Worm (Caenorhabditis elegans): ENCODE measurements around the gene F52E1.2.

F52E1.2 gene

ce11 chrV:8426741-8427457 is 16.5 kb downstream of the F52E1.2 start:
- no peak for TF ChIP-seq elt-1 (tag; optimal IDR thresholded peaks at IDR 0.05)
- no peak for TF ChIP-seq sea-2 (GFP tag; optimal IDR thresholded peaks at IDR 0.05)
- TF ChIP-seq lin-15B (tag; optimal IDR thresholded peaks at IDR 0.05), result no peak
- TF ChIP-seq fos-1 (tag; optimal IDR thresholded peaks at IDR 0.05), result no peak
- peak; percentile 75 for TF ChIP-seq elt-2 (tag; optimal IDR thresholded peaks at IDR 0.05)
- TF ChIP-seq snpc-4 (tag; optimal IDR thresholded peaks at IDR 0.05), result no peak
- TF ChIP-seq mdl-1 (tag; optimal IDR thresholded peaks at IDR 0.05), result no peak
- peak; percentile 3 for TF ChIP-seq nhr-25 (tag; optimal IDR thresholded peaks at IDR 0.05)
- no peak for TF ChIP-seq nhr-237 (tag; optimal IDR thresholded peaks at IDR 0.05)
- peak; percentile 37 for TF ChIP-seq nhr-23 (tag; optimal IDR thresholded peaks at IDR 0.05)
- no peak for TF ChIP-seq hmg-11 (tag; optimal IDR thresholded peaks at IDR 0.05)
- no peak for TF ChIP-seq nhr-76 (tag; optimal IDR thresholded peaks at IDR 0.05)
- TF ChIP-seq jun-1 (tag; optimal IDR thresholded peaks at IDR 0.05), result peak; percentile 7
- TF ChIP-seq nhr-43 (tag; optimal IDR thresholded peaks at IDR 0.05; ENCODE audit: poor library complexity, severe bottlenecking), result peak; percentile 55
- no peak for TF ChIP-seq nhr-11 (tag; optimal IDR thresholded peaks at IDR 0.05)
- no peak for TF ChIP-seq R02D3.7 (tag; optimal IDR thresholded peaks at IDR 0.05)
- TF ChIP-seq ceh-28 (tag; optimal IDR thresholded peaks at IDR 0.05), result no peak
- TF ChIP-seq pqm-1 (tag; optimal IDR thresholded peaks at IDR 0.05), result peak; percentile 23
- TF ChIP-seq ceh-82 (tag; optimal IDR thresholded peaks at IDR 0.05), result no peak
- no peak for TF ChIP-seq nhr-77 (tag; optimal IDR thresholded peaks at IDR 0.05)
- TF ChIP-seq tbx-2 (tag; optimal IDR thresholded peaks at IDR 0.05), result no peak
- no peak for TF ChIP-seq daf-12 (tag; optimal IDR thresholded peaks at IDR 0.05)
- TF ChIP-seq skn-1 (tag; optimal IDR thresholded peaks at IDR 0.05), result no peak
- TF ChIP-seq ama-1 (optimal IDR thresholded peaks at IDR 0.05), result no peak

- TF ChIP-seq hmg-11 (tag; optimal IDR thresholded peaks at IDR 0.05), result peak; percentile 54
- no peak for TF ChIP-seq lin-39 (tag; optimal IDR thresholded peaks at IDR 0.05)
- TF ChIP-seq elt-2 (tag; optimal IDR thresholded peaks at IDR 0.05), result no peak
- peak; percentile 54 for TF ChIP-seq egl-5 (tag; optimal IDR thresholded peaks at IDR 0.05)
- TF ChIP-seq aly-2 (tag; optimal IDR thresholded peaks at IDR 0.05), result no peak
- TF ChIP-seq nfya-1 (tag; optimal IDR thresholded peaks at IDR 0.05; ENCODE audit: insufficient read depth), result peak; percentile 44
- no peak for TF ChIP-seq ceh-9 (tag; optimal IDR thresholded peaks at IDR 0.05)
- no peak for TF ChIP-seq jun-1 (tag; optimal IDR thresholded peaks at IDR 0.05)
- no peak for TF ChIP-seq snpc-4 (tag; optimal IDR thresholded peaks at IDR 0.05)
- no peak for TF ChIP-seq elt-1 (tag; optimal IDR thresholded peaks at IDR 0.05)
- TF ChIP-seq ztf-4 (tag; optimal IDR thresholded peaks at IDR 0.05), result no peak
- no peak for TF ChIP-seq sea-2 (GFP tag; optimal IDR thresholded peaks at IDR 0.05)
These were observed 18.4 kb downstream of the F52E1.2 start for ce11 chrV:8428585-8429414.

ce11 chrV:8434400-8434827 is 24.0 kb downstream of the F52E1.2 start:
- TF ChIP-seq nhr-237 (tag; optimal IDR thresholded peaks at IDR 0.05), result no peak
- TF ChIP-seq pqm-1 (tag; optimal IDR thresholded peaks at IDR 0.05), result peak; percentile 50
- peak; percentile 69 for TF ChIP-seq pha-4 (tag; optimal IDR thresholded peaks at IDR 0.05)
- TF ChIP-seq unc-39 (tag; optimal IDR thresholded peaks at IDR 0.05), result no peak
- TF ChIP-seq lin-15B (tag; optimal IDR thresholded peaks at IDR 0.05), result no peak
- TF ChIP-seq lsy-12 (tag; optimal IDR thresholded peaks at IDR 0.05), result no peak
- no peak for TF ChIP-seq R02D3.7 (tag; optimal IDR thresholded peaks at IDR 0.05)
- TF ChIP-seq elt-2 (tag; optimal IDR thresholded peaks at IDR 0.05), result peak; percentile 83
- no peak for TF ChIP-seq aly-2 (tag; optimal IDR thresholded peaks at IDR 0.05)
- TF ChIP-seq sea-2 (GFP tag; optimal IDR thresholded peaks at IDR 0.05), result no peak
- TF ChIP-seq nhr-28 (tag; optimal IDR thresholded peaks at IDR 0.05), result no peak
- TF ChIP-seq nhr-25 (tag; optimal IDR thresholded peaks at IDR 0.05), result peak; percentile 23
- TF ChIP-seq lin-39 (tag; optimal IDR thresholded peaks at IDR 0.05), result no peak
- TF ChIP-seq daf-12 (tag; optimal IDR thresholded peaks at IDR 0.05), result no peak
- TF ChIP-seq nhr-23 (tag; optimal IDR thresholded peaks at IDR 0.05), result peak; percentile 1
- TF ChIP-seq tbx-2 (tag; optimal IDR thresholded peaks at IDR 0.05), result no peak
- no peak for TF ChIP-seq hmg-11 (tag; optimal IDR thresholded peaks at IDR 0.05)
- no peak for TF ChIP-seq nhr-76 (tag; optimal IDR thresholded peaks at IDR 0.05)
- no peak for TF ChIP-seq ztf-11 (tag; optimal IDR thresholded peaks at IDR 0.05)
- TF ChIP-seq ZK546.5 (tag; optimal IDR thresholded peaks at IDR 0.05), result no peak
- TF ChIP-seq snpc-4 (tag; optimal IDR thresholded peaks at IDR 0.05), result no peak
- no peak for TF ChIP-seq nhr-12 (tag; optimal IDR thresholded peaks at IDR 0.05)
